Worm (Caenorhabditis elegans): Measurements from ENCODE around the gene Y48G9A.9.

ce11 chrIII:2101895-2102345, 9.4 kb downstream of the Y48G9A.9 start, which contains the start of gene ppk-2:
- TF ChIP-seq T23F11.4 (GFP tag; optimal IDR thresholded peaks at IDR 0.05) (no peak), ama-1 (optimal IDR thresholded peaks at IDR 0.05) (no peak), dve-1 (tag; optimal IDR thresholded peaks at IDR 0.05) (no peak), unc-55 (GFP tag; optimal IDR thresholded peaks at IDR 0.05) (no peak), nhr-232 (tag; optimal IDR thresholded peaks at IDR 0.05) (no peak), F13H6.1 (tag; optimal IDR thresholded peaks at IDR 0.05) (no peak), K02D7.2 (tag; optimal IDR thresholded peaks at IDR 0.05) (no peak), rnt-1 (tag; optimal IDR thresholded peaks at IDR 0.05) (no peak), unc-3 (GFP tag; conservative IDR thresholded peaks at IDR 0.05) (no peak), unc-3 (tag; optimal IDR thresholded peaks at IDR 0.05) (no peak), ceh-18 (tag; optimal IDR thresholded peaks at IDR 0.05) (no peak), fax-1 (tag; optimal IDR thresholded peaks at IDR 0.05) (no peak)
